Worm (Caenorhabditis elegans) whole organism, mixed stage, embryonic: ENCODE measurements around the gene slc-36.3.

Experiments
- M03D4.4 ChIP-seq: sonication (generic microtip); optimal IDR thresholded peaks from 2 replicates; lab custom pipeline; 2017; ENCODE audit warnings: mild to moderate bottlenecking, missing genetic modification characterization, missing compliant biosample characterization
- bed-3 ChIP-seq: fragments of 200-800 bp; sonication (Bioruptor generic); optimal IDR thresholded peaks from 3 replicates; lab custom pipeline; 2018; ENCODE audit warnings: mild to moderate bottlenecking, missing genetic modification characterization, moderate library complexity, missing compliant biosample characterization
- blmp-1 ChIP-seq: fragments of 150-350 bp; optimal IDR thresholded peaks from 2 replicates; lab custom pipeline; 2014; ENCODE audit warnings: missing biosample characterization, missing genetic modification characterization
- ceh-39 ChIP-seq: fragments of 150-350 bp; optimal IDR thresholded peaks from 2 replicates; lab custom pipeline; 2014; ENCODE audit warnings: missing biosample characterization, missing genetic modification characterization
- ceh-43 ChIP-seq: fragments of 200-800 bp; sonication (Bioruptor generic); optimal IDR thresholded peaks from 2 replicates; lab custom pipeline; 2018; ENCODE audit warnings: mild to moderate bottlenecking, missing genetic modification characterization, moderate library complexity, missing compliant biosample characterization
- ceh-83 ChIP-seq: fragments of 200-800 bp; sonication (Bioruptor generic); optimal IDR thresholded peaks from 2 replicates; lab custom pipeline; 2018; ENCODE audit warnings: mild to moderate bottlenecking, missing genetic modification characterization, missing compliant biosample characterization
- ces-1 ChIP-seq: fragments of 150-350 bp; optimal IDR thresholded peaks from 2 replicates; lab custom pipeline; 2014; ENCODE audit warnings: missing biosample characterization, missing genetic modification reagents, missing genetic modification characterization
- cnd-1 ChIP-seq: fragments of 200-800 bp; sonication (Bioruptor generic); optimal IDR thresholded peaks from 2 replicates; lab custom pipeline; 2018; ENCODE audit warnings: mild to moderate bottlenecking, missing genetic modification characterization, missing compliant biosample characterization
- drap-1 ChIP-seq: fragments of 200-800 bp; sonication (Bioruptor generic); optimal IDR thresholded peaks from 3 replicates; lab custom pipeline; 2018; ENCODE audit warnings: mild to moderate bottlenecking, missing genetic modification characterization, missing compliant biosample characterization
- flh-1 ChIP-seq: fragments of 200-800 bp; sonication (Bioruptor generic); optimal IDR thresholded peaks from 2 replicates; lab custom pipeline; 2018; ENCODE audit warnings: mild to moderate bottlenecking, missing genetic modification characterization, moderate library complexity, missing compliant biosample characterization
- ham-2 ChIP-seq: fragments of 200-800 bp; sonication (Bioruptor generic); optimal IDR thresholded peaks from 2 replicates; lab custom pipeline; 2018; ENCODE audit warnings: mild to moderate bottlenecking, missing genetic modification characterization, missing compliant biosample characterization
- hlh-1 ChIP-seq: fragments of 150-350 bp; optimal IDR thresholded peaks from 2 replicates; lab custom pipeline; 2014; ENCODE audit warnings: missing biosample characterization, missing genetic modification reagents, missing genetic modification characterization
- lin-13 ChIP-seq: fragments of 150-350 bp; optimal IDR thresholded peaks from 2 replicates; lab custom pipeline; 2014; ENCODE audit warnings: missing biosample characterization, missing genetic modification characterization
- lin-32 ChIP-seq: fragments of 200-800 bp; sonication (Bioruptor generic); optimal IDR thresholded peaks from 2 replicates; lab custom pipeline; 2018; ENCODE audit warnings: mild to moderate bottlenecking, missing genetic modification characterization, missing compliant biosample characterization
- lsy-2 ChIP-seq: fragments of 150-350 bp; optimal IDR thresholded peaks from 2 replicates; lab custom pipeline; 2014; ENCODE audit warnings: missing biosample characterization, missing genetic modification characterization
- mab-5 ChIP-seq: fragments of 150-350 bp; optimal IDR thresholded peaks from 2 replicates; lab custom pipeline; 2014; ENCODE audit warnings: missing biosample characterization, missing genetic modification characterization
- mep-1 ChIP-seq: fragments of 150-350 bp; optimal IDR thresholded peaks from 2 replicates; lab custom pipeline; 2017; ENCODE audit warnings: missing biosample characterization, missing genetic modification reagents, missing genetic modification characterization, inconsistent platforms
- mls-2 ChIP-seq: sonication (generic microtip); optimal IDR thresholded peaks from 2 replicates; lab custom pipeline; 2016; ENCODE audit warnings: mild to moderate bottlenecking, missing genetic modification characterization, moderate library complexity, missing compliant biosample characterization
- nhr-12 ChIP-seq: fragments of 150-350 bp; optimal IDR thresholded peaks from 2 replicates; lab custom pipeline; 2014; ENCODE audit warnings: missing biosample characterization, missing genetic modification characterization
- nhr-2 ChIP-seq: fragments of 150-350 bp; optimal IDR thresholded peaks from 2 replicates; lab custom pipeline; 2014; ENCODE audit warnings: missing biosample characterization, missing genetic modification characterization
- nhr-237 ChIP-seq: fragments of 150-350 bp; optimal IDR thresholded peaks from 2 replicates; lab custom pipeline; 2014; ENCODE audit warnings: missing biosample characterization, missing genetic modification characterization
- nhr-28 ChIP-seq: fragments of 150-350 bp; optimal IDR thresholded peaks from 2 replicates; lab custom pipeline; 2014; ENCODE audit warnings: missing biosample characterization, missing genetic modification characterization
- pha-4 ChIP-seq: fragments of 150-350 bp; optimal IDR thresholded peaks from 2 replicates; lab custom pipeline; 2018; ENCODE audit warnings: missing biosample characterization, missing genetic modification reagents, missing genetic modification characterization
- snpc-4 ChIP-seq: fragments of 150-350 bp; optimal IDR thresholded peaks from 2 replicates; lab custom pipeline; 2014; ENCODE audit warnings: missing biosample characterization, missing genetic modification characterization
- sptf-1 ChIP-seq: sonication (generic microtip); optimal IDR thresholded peaks from 2 replicates; lab custom pipeline; 2017; ENCODE audit warnings: mild to moderate bottlenecking, missing genetic modification characterization, moderate library complexity, missing compliant biosample characterization
- tbx-8 ChIP-seq: fragments of 200-800 bp; sonication (Bioruptor generic); optimal IDR thresholded peaks from 2 replicates; lab custom pipeline; 2018; ENCODE audit warnings: mild to moderate bottlenecking, missing genetic modification characterization, moderate library complexity, missing compliant biosample characterization
- unc-120 ChIP-seq: sonication (generic microtip); optimal IDR thresholded peaks from 2 replicates; lab custom pipeline; 2017; ENCODE audit warnings: missing genetic modification characterization, missing compliant biosample characterization; ENCODE audit not compliant: poor library complexity, severe bottlenecking
- unc-39 ChIP-seq: fragments of 150-350 bp; optimal IDR thresholded peaks from 2 replicates; lab custom pipeline; 2014; ENCODE audit warnings: missing biosample characterization, missing genetic modification characterization
- unc-62 ChIP-seq: fragments of 150-350 bp; optimal IDR thresholded peaks from 2 replicates; lab custom pipeline; 2014; ENCODE audit warnings: missing biosample characterization, missing genetic modification reagents, missing genetic modification characterization
- zip-8 ChIP-seq: fragments of 150-350 bp; optimal IDR thresholded peaks from 2 replicates; lab custom pipeline; 2014; ENCODE audit warnings: missing biosample characterization, missing genetic modification characterization
- ztf-11 ChIP-seq: fragments of 150-350 bp; optimal IDR thresholded peaks from 2 replicates; lab custom pipeline; 2014; ENCODE audit warnings: missing biosample characterization, missing genetic modification characterization

The slc-36.3 gene

DNA sequence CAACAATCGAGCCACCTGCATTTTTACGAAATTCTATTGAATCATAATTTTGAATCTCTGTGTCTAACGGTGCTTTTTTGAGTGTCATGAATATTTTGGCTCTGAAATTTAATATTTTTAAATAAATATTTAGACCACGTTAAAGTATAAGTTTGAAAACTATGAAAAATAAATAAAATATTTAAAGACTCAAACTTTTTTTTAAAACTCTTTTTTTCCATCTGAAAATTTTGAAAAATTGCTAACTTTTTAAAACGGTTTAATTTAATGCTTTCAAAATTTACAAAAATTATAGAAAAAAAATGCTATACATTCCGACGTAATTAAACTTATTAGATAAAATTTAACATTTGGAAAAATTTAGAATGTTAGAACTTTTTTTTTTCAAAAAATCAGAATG is at the start of gene slc-36.3:
slc-36.3 (minus strand) TSS at position 101 of the 400 bp plus-strand sequence.
- TF ChIP-seq mep-1 (tag; lab: Kevin White, UChicago) = no peak
- no peak for TF ChIP-seq nhr-2 (tag; lab: Kevin White, UChicago)
- TF ChIP-seq nhr-28 (tag; lab: Kevin White, UChicago) = no peak
- TF ChIP-seq flh-1 (GFP tag; lab: Kevin White, UChicago) = no peak
- no peak for TF ChIP-seq lsy-2
- no peak for TF ChIP-seq ztf-11
- TF ChIP-seq ham-2 (GFP tag; lab: Kevin White, UChicago) = no peak
- TF ChIP-seq ceh-43 (GFP tag; lab: Kevin White, UChicago) = no peak
- no peak for TF ChIP-seq cnd-1 (tag; lab: Kevin White, UChicago)
- no peak for TF ChIP-seq unc-120 (tag; lab: Kevin White, UChicago)
- no peak for TF ChIP-seq nhr-237
- no peak for TF ChIP-seq unc-39 (tag; lab: Kevin White, UChicago)
- TF ChIP-seq, all 35 proteins: peak for 0

DNA sequence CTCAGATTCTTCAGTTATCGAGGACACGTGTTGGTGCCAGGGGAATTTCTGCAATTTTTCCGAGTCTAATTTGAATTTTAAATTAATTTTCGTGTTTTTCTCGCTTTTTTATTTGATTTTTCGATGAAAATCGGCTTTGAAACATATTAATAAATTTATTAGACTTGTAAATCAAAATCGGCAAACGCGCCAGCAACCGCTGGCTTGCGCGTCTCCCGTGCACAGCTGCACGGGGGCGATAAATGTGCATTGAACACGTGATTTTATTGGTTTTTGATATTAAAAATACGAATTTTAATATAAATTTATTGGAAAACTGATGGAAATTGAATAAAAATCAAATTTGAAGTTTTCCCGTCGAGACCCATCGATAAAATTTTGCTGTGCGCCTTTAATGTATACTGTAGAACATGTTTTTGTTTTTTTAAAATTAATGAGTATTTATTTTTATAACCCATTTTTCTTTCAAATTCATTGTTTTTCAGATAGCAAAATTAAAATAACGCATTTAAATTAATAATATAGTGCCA is 36.6 kb upstream of the slc-36.3 start, which contains the start of gene F26F2.7:
F26F2.7 (plus strand) TSS at position 480 of the 530 bp plus-strand sequence.
- TF ChIP-seq sptf-1 (tag; lab: Kevin White, UChicago) (peak; percentile 95), unc-62 (GFP tag; lab: Kevin White, UChicago) (no peak), mab-5 (tag; lab: Kevin White, UChicago) (peak; percentile 45), zip-8 (tag; lab: Kevin White, UChicago) (no peak), pha-4 (tag; lab: Kevin White, UChicago) (peak; percentile 23), ces-1 (GFP tag; lab: Kevin White, UChicago) (peak; percentile 77), nhr-2 (tag; lab: Kevin White, UChicago) (no peak), drap-1 (GFP tag; lab: Kevin White, UChicago) (peak; percentile 71), nhr-237 (no peak), ceh-39 (peak; percentile 12), nhr-12 (tag; lab: Kevin White, UChicago) (no peak), mep-1 (tag; lab: Kevin White, UChicago) (peak; percentile 74), lin-32 (GFP tag; lab: Kevin White, UChicago) (peak; percentile 17), snpc-4 (tag; lab: Kevin White, UChicago) (no peak), M03D4.4 (tag; lab: Kevin White, UChicago) (peak; percentile 53), hlh-1 (tag; lab: Kevin White, UChicago) (peak; percentile 23), mls-2 (tag; lab: Kevin White, UChicago) (peak; percentile 67), tbx-8 (no peak), unc-120 (tag; lab: Kevin White, UChicago) (no peak), ceh-83 (GFP tag; lab: Kevin White, UChicago) (peak; percentile 61), lsy-2 (peak; percentile 57), lin-13 (tag; lab: Kevin White, UChicago) (peak; percentile 70), cnd-1 (tag; lab: Kevin White, UChicago) (peak; percentile 48), ceh-43 (GFP tag; lab: Kevin White, UChicago) (peak; percentile 34), ztf-11 (no peak)
- TF ChIP-seq, all 35 proteins: peak for 16

DNA sequence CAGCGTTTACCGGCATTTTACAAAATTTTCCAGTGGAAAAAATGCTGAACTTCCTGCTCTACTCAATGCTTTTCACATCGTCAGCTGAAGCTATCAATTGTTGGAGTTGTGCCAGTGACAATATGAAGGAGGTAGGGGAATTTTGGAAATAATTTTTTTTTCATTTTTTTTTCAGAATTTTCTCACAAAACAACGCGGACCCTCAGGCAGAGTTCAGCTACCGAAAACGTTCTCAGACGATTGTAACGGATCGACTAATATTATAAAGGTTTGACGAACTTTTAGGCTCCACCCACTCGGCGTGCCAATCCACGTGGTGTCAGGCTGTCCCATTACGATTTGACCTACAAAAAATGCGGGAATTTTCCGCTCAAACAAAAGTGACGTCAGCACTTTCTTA is 35.5 kb upstream of the slc-36.3 start, which contains the start of gene F26F2.8:
F26F2.8 (plus strand) TSS at position 13 of the 400 bp plus-strand sequence.
- TF ChIP-seq hlh-1 (tag; lab: Kevin White, UChicago) (no peak), lsy-2 (no peak), unc-39 (tag; lab: Kevin White, UChicago) (no peak), pha-4 (tag; lab: Kevin White, UChicago) (no peak), zip-8 (tag; lab: Kevin White, UChicago) (no peak), nhr-2 (tag; lab: Kevin White, UChicago) (no peak)
- TF ChIP-seq, all 35 proteins: peak for 0

DNA sequence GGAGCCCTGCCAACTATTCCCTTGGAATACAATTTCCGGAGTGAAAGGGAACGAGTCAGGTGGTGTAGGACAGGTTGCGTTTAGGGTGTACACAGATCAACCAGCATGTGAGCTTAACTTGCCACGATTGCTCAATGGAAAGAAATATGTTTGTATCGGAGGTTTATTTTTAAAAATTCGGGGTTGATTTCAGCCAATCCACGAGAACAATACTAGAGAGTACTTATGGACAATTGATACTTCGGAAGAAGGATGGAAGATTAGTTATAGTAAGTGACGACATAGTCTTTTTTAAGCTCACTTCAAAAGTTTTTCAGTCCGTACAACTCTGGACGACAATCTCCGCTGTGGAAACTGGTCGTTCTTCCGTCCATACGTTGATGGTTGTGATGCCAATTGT is 30.9 kb upstream of the slc-36.3 start:
- TF ChIP-seq nhr-28 (tag; lab: Kevin White, UChicago) (no peak), ztf-11 (no peak), bed-3 (no peak), blmp-1 (no peak), unc-39 (tag; lab: Kevin White, UChicago) (no peak), lin-13 (tag; lab: Kevin White, UChicago) (no peak), pha-4 (tag; lab: Kevin White, UChicago) (no peak), mep-1 (tag; lab: Kevin White, UChicago) (no peak), sptf-1 (tag; lab: Kevin White, UChicago) (no peak), ceh-83 (GFP tag; lab: Kevin White, UChicago) (no peak), cnd-1 (tag; lab: Kevin White, UChicago) (no peak), ceh-43 (GFP tag; lab: Kevin White, UChicago) (no peak)
